Worm (Caenorhabditis elegans): ENCODE measurements around the gene psd-1.
A peak's percentile ranks its signal among the peaks of the same experiment; 100 is the strongest.

Gene psd-1

DNA sequence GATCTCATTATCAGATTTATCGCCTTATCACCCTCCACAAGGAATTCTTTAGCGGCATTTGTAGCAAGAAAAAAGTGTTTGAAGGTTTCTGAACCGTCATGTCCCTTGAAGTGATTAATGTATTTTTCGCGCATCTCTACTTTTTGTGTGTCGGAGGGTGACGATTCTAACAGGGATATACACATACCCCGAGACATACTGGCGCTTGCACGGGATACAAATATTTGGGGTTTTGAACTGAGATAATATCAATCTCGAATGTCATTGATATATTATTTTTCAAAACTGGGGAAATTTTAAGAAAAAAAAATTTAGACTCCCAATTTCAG lies 30.4 kb upstream of the psd-1 start:
- peak; percentile 57 for TF ChIP-seq hlh-30 (tag; optimal IDR thresholded peaks at IDR 0.05; ENCODE audit: insufficient read depth)
- peak; percentile 31 for TF ChIP-seq hlh-11 (tag; optimal IDR thresholded peaks at IDR 0.05)
- peak in 1 of 2 experiments; percentile 43 for TF ChIP-seq unc-62 (GFP tag; optimal IDR thresholded peaks at IDR 0.05 in 1 of 2)
- no peak for TF ChIP-seq unc-62 (tag; optimal IDR thresholded peaks at IDR 0.05)
- no peak for TF ChIP-seq ama-1 (optimal IDR thresholded peaks at IDR 0.05)
- TF ChIP-seq nhr-28 (tag; optimal IDR thresholded peaks at IDR 0.05), result peak; percentile 72
- no peak for TF ChIP-seq madf-5 (GFP tag; IDR thresholded peaks at IDR 0.05)
- TF ChIP-seq aha-1 (tag), result peak; percentile 24

DNA sequence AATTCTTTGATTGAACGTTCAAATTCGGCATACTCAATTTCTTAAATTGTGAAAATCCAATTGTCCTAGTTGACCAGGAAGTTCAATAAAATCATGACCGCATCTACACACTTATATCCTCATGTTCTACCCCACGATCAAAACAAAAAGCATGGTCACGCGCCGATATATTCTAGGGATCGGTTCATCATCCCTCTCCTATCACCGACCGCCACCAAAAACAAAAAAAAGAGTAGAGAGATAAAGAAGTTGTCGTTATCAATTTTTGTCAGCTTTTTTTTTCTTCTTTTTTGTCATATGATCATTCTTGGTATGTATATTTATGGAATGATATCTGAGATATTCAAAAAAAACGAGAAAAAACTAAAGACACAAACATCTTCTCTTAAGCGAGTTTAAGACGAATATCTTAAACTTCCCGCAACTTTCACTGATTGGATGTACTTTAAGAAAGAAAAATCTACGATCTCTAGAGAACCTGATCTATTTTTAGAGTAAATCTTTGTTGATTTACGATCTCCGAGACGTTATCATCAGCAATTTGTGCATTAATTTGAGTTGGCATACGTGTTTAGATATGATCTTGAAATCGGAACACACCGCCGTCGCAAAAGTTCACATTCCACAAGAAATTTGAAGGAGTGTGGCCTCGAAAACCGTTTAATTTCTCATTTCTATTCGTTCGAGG lies 29.9 kb upstream of the psd-1 start:
- TF ChIP-seq dpl-1 (GFP tag; optimal IDR thresholded peaks at IDR 0.05) (peak; percentile 17), mxl-3 (GFP tag; optimal IDR thresholded peaks at IDR 0.05) (peak; percentile 48), ceh-20 (GFP tag; IDR thresholded peaks at IDR 0.05) (no peak), hlh-11 (tag; optimal IDR thresholded peaks at IDR 0.05) (peak; percentile 85), T20F7.1 (GFP tag; optimal IDR thresholded peaks at IDR 0.05) (no peak), fkh-10 (GFP tag; optimal IDR thresholded peaks at IDR 0.05) (no peak), nhr-28 (tag; optimal IDR thresholded peaks at IDR 0.05) (peak; percentile 80), ceh-44 (GFP tag; IDR thresholded peaks at IDR 0.05) (no peak), mes-2 (tag; optimal IDR thresholded peaks at IDR 0.05; ENCODE audit: poor library complexity, severe bottlenecking) (no peak), cey-2 (tag; optimal IDR thresholded peaks at IDR 0.05; ENCODE audit: borderline replicate concordance, insufficient read depth) (peak; percentile 67), lin-15B (tag; optimal IDR thresholded peaks at IDR 0.05) (no peak), nhr-48 (tag; optimal IDR thresholded peaks at IDR 0.05) (peak; percentile 84), dve-1 (tag; optimal IDR thresholded peaks at IDR 0.05; ENCODE audit: insufficient read depth) (peak; percentile 44), dmd-6 (GFP tag; IDR thresholded peaks at IDR 0.05) (peak; percentile 30; the same call in 1 of the 2 replicates), zfp-2 (tag; optimal IDR thresholded peaks at IDR 0.05) (no peak), nhr-76 (tag; optimal IDR thresholded peaks at IDR 0.05) (no peak), snpc-1.2 (GFP tag; IDR thresholded peaks at IDR 0.05) (no peak), unc-62 (GFP tag; optimal IDR thresholded peaks at IDR 0.05 in 1 of 2) (peak in 1 of 2 experiments; percentile 90), unc-62 (tag; optimal IDR thresholded peaks at IDR 0.05) (no peak), nhr-237 (tag; optimal IDR thresholded peaks at IDR 0.05) (no peak), hlh-30 (tag; optimal IDR thresholded peaks at IDR 0.05; ENCODE audit: insufficient read depth) (peak; percentile 77), lin-29 (GFP tag; IDR thresholded peaks at IDR 0.05) (0 out of 2 replicates have a peak, but pooled peaks have one; percentile 35), daf-8 (GFP tag; IDR thresholded peaks at IDR 0.05) (no peak), lsy-2 (tag; optimal IDR thresholded peaks at IDR 0.05) (peak in 1 of 2 experiments; percentile 16), unc-130 (GFP tag; optimal IDR thresholded peaks at IDR 0.05) (no peak), attf-4 (tag; optimal IDR thresholded peaks at IDR 0.05) (no peak)

DNA sequence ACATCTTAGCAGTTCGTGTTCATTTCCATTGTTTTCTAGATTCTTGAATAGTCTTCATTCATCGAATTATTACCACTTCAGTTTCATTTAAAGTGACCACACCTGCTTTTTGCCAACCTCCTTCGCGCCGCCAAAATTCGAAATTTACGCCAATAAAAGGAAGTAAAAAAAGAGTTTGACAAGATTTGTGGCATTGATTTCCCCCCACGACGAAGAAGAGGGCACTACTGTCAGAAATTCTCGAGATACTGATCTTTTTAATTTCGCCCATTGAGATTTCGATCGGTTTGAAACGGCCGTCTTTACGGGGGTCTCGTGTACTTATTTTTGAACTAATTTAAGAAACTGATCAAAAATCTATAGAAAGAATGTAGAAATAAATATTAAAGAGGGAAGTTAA lies 26.5 kb upstream of the psd-1 start:
- TF ChIP-seq zip-11 (GFP tag; IDR thresholded peaks at IDR 0.05), result no peak
- no peak for TF ChIP-seq Y75B8A.6 (GFP tag; IDR thresholded peaks at IDR 0.05)
- no peak for TF ChIP-seq F44E2.7 (GFP tag; IDR thresholded peaks at IDR 0.05)
- no peak for TF ChIP-seq cey-2 (tag; optimal IDR thresholded peaks at IDR 0.05; ENCODE audit: borderline replicate concordance, insufficient read depth)
- no peak for TF ChIP-seq Y48G9A.11 (GFP tag; IDR thresholded peaks at IDR 0.05)
- TF ChIP-seq ztf-7 (tag; optimal IDR thresholded peaks at IDR 0.05), result no peak
- no peak for TF ChIP-seq madf-9 (GFP tag; conservative IDR thresholded peaks at IDR 0.05)
- no peak for TF ChIP-seq ceh-28 (tag; optimal IDR thresholded peaks at IDR 0.05)
- no peak for TF ChIP-seq hlh-30 (tag; optimal IDR thresholded peaks at IDR 0.05; ENCODE audit: insufficient read depth)
- no peak for TF ChIP-seq F10B5.3 (tag; optimal IDR thresholded peaks at IDR 0.05)
- no peak for TF ChIP-seq unc-130 (GFP tag; optimal IDR thresholded peaks at IDR 0.05)
- no peak for TF ChIP-seq F26F4.8 (GFP tag; conservative IDR thresholded peaks at IDR 0.05)
- no peak for TF ChIP-seq dmd-6 (GFP tag; IDR thresholded peaks at IDR 0.05)
- no peak for TF ChIP-seq ama-1 (optimal IDR thresholded peaks at IDR 0.05)
- no peak for TF ChIP-seq dpl-1 (GFP tag; optimal IDR thresholded peaks at IDR 0.05)
- no peak for TF ChIP-seq nhr-28 (tag; optimal IDR thresholded peaks at IDR 0.05)
- TF ChIP-seq dmd-9 (GFP tag; IDR thresholded peaks at IDR 0.05), result no peak
- no peak for TF ChIP-seq nhr-76 (tag; optimal IDR thresholded peaks at IDR 0.05)
- TF ChIP-seq nhr-41 (GFP tag; IDR thresholded peaks at IDR 0.05), result no peak
